Fruit fly (Drosophila melanogaster) S2 (cell line): ENCODE results near the gene CG5510.

Experiments
- CG8478 ChIP-seq: fragments of >200 bp; optimal IDR thresholded peaks from 2 replicates; lab custom pipeline; 2018
- CTCF ChIP-seq, 2 experiments: fragments of >200 bp; optimal IDR thresholded peaks; 2 replicates each; lab custom pipeline; 2018

CG5510 gene

DNA sequence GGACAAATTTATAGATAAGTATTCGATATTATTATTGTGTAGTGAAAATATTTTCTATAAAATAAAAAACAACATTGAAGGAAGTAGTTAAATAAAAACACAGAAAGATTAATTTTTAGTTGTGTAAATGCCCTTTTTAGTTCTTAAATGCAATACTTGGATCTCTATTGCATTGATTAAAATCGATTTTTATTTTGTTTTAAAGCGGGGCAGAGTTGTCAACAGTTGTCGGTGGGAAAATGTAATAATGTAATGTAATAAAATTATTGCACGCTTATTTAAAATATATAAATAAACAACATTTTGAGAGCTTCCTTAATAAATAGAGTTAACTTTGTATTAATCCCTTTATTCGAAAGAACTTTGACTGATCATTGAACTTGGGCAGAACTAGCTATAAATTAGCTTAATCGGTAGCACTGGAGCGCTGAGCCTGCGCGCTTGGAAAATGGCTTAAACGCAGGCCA is 5.8 kb downstream of the CG5510 start, which contains the start of gene Apc2:
TSS of gene Apc2 (plus strand) at position 411 of the 467 bp plus-strand sequence.
- TF ChIP-seq CTCF (optimal IDR thresholded peaks at IDR 0.05; lab: Kevin White, UChicago) (no peak), CG8478 (lab: Kevin White, UChicago) (no peak)

DNA sequence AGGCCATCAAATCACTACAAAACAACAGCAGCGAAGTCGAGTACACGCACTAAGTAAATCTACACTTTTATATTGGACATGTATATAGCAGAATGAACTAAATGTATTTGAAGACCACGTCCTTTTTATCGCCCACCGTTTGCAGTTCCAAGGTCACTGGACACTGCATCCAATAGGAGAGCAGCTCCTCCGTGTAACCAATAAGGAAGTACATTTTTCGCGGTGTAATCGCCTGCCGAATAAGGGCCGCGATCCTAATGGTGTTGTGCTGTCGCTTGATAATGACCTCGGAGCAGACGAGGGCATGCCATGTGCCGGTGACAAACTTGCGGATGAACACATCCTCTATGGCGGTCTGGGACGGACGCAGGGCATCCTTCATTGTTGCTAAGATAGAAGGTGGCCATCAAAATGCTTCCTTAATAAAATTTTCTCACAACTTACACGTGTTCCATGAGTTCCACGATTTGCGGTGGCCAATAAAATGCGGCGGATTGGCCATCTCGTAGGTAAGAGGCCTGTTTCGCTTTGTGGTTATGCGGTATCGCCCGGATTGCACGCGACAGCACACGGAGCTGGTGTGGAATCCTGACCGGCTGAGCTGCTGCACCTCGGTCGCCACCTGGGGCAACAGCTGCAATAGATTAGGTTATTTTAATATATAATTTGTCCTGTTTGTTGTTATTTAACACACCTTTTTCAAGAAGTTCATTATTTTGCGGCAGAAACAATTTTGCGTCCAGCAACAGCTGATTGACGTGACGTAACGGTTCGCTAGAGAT is 6.4 kb downstream of the CG5510 start, which contains the start of gene mRpS24:
TSS of gene mRpS24 (minus strand) at position 772 of the 782 bp plus-strand sequence.
- TF ChIP-seq CTCF (optimal IDR thresholded peaks at IDR 0.05; lab: Kevin White, UChicago) (no peak), CG8478 (lab: Kevin White, UChicago) (no peak)

DNA sequence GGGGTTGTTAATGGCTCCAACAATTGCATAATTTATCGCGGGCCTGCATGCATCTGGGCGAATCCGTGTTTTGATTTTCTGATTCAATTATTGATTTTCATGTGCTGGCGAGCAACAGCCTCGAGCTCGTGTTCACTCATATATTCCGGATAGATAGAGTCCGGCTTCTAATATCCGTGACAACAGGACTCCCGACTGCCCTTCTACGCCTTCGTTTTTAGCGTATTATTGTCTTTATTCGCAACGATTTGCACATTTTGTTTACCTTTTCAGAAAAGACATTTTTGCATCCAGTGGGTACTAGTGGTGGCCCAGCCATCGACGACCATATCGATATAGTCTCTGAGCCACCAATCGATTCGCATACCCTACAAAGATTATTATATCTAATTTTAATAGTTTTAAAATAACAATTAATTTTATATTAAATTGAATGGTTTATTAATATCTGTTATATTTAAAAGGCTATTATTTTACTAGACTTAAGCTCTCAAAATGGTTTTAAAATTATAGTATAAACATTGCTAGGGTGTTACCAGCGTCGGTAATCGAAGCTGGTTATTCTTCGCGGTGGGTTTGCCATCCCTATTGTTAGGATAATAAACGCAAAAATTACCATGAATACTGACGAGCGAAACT is 8.1 kb downstream of the CG5510 start, which contains the start of the genes Myo95E and TBC1d7:
TSS of gene Myo95E (minus strand) at position 326 of the 639 bp plus-strand sequence.
TSS of gene TBC1d7 (plus strand) at position 555 of the 639 bp plus-strand sequence.
- TF ChIP-seq CTCF (optimal IDR thresholded peaks at IDR 0.05; lab: Kevin White, UChicago) (no peak), CG8478 (lab: Kevin White, UChicago) (no peak)

DNA sequence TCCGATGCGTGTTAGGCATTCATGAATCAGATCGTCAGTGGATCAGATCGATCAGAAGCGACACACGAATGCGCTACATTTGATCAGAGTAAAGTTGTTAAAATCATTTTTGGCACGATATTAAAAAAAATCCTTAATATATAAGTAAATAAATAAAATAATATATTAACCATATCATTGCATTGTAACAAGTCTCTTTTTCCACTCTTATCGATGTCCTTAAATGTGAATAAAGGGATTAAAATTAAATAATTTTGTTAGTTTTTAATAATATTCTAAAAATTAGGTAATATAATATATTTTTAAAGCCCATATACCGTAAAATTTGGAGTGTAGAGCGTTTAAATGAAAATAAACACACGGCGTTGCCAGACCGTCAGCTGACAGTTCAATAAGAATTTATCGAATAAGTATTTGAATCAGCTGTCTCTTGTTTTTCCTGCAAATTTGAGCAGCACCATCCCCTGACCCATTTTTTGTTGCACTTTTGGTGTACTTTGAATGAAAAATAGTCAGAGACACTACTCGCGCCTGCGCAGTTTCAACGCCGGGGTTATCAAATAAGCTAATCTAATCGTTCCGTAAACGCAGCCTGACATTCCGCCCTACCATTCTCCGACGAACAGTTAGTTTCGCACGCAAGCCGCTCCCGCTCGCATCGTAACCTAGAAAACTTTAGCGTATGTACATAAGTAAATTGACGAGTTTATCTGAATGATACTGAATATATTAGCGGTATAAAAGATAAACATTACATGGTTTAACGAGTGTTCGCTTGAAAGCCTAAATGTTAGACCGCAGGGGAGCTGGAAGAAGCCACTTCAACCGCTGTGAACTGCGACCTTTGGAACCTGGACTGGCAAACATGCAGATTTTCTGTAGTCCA is 17.2 kb downstream of the CG5510 start, which contains the start of the genes p38a and CG6178:
TSS of gene p38a (minus strand) at position 398 of the 886 bp plus-strand sequence.
TSS of gene CG6178 (plus strand) at position 424 of the 886 bp plus-strand sequence.
- TF ChIP-seq CG8478 (lab: Kevin White, UChicago) (no peak), CTCF (optimal IDR thresholded peaks at IDR 0.05; lab: Kevin White, UChicago) (no peak)

- TF ChIP-seq CTCF (optimal IDR thresholded peaks at IDR 0.05; lab: Kevin White, UChicago) (no peak), CG8478 (lab: Kevin White, UChicago) (no peak)
Observed at dm6 chr3R:24150103-24150502, 19.3 kb downstream of the CG5510 start, which contains the start of gene p38c. Gene p38c, minus strand, starts transcription at chr3R:24150203.

- no peak for TF ChIP-seq CG8478 (lab: Kevin White, UChicago)
- TF ChIP-seq CTCF (optimal IDR thresholded peaks at IDR 0.05; lab: Kevin White, UChicago), result no peak
Observed at dm6 chr3R:24148838-24149237, 20.5 kb downstream of the CG5510 start, which contains the start of gene Slimp. Gene Slimp, minus strand, starts transcription at chr3R:24148967.

- no peak for TF ChIP-seq CTCF (optimal IDR thresholded peaks at IDR 0.05; lab: Kevin White, UChicago)
- TF ChIP-seq CG8478 (lab: Kevin White, UChicago), result no peak
Observed at dm6 chr3R:24144542-24144941, 24.8 kb downstream of the CG5510 start.

DNA sequence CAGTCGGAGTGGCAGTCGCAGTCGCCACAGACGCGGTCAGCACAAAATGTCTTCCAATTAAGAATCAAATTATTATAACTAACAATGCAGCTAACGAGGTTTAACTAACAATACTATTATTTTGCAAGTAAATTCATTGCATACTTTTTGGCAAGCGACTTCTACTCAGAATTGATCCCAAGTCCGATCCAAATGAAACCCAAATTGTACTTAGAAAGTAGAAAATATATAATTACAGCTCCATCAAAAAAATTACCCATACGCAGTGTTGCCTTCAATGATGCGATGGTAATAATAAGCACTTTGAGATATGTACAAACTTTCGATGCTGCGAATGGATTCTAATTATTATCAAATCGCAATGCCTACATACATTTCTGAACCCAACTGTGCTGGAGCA is 25.6 kb downstream of the CG5510 start:
- TF ChIP-seq CG8478 (lab: Kevin White, UChicago) (no peak), CTCF (optimal IDR thresholded peaks at IDR 0.05; lab: Kevin White, UChicago) (no peak)

- TF ChIP-seq CG8478 (lab: Kevin White, UChicago), result no peak
- TF ChIP-seq CTCF (optimal IDR thresholded peaks at IDR 0.05; lab: Kevin White, UChicago), result no peak
Observed at dm6 chr3R:24143372-24143771, 26.0 kb downstream of the CG5510 start.

dm6 chr3R:24142971-24143370 is 26.4 kb downstream of the CG5510 start:
- TF ChIP-seq CG8478 (lab: Kevin White, UChicago) (no peak), CTCF (optimal IDR thresholded peaks at IDR 0.05; lab: Kevin White, UChicago) (no peak)

DNA sequence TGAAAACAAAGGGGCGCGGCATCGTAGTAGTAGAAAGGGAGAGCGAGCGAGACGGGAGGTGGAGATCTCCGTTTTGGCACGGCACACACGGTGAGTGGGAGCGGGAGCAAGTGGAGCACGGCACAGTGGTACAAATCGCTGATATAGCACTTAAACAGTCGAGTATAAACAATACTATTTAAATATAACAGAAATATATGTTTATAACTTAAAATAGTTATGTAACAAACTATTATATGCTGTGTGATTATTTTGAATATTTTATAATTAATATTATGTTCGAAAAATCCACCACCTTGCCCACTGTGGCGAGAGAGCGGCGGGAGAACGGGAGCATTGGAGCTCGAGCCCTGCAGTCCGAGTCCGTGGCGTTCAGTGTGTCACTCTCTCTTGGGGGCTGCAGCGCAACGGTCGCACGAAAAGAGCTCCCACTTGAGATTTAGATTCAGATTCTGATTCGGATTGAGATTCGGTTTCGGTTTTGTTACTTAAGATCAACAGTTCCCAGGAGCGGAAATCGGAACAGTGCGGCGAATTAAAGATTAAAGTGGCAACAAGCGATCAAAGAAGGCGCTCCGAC is 28.3 kb downstream of the CG5510 start, which contains the start of gene Kal1:
TSS of gene Kal1 (plus strand) at position 383 of the 580 bp plus-strand sequence.
- TF ChIP-seq CTCF (optimal IDR thresholded peaks at IDR 0.05; lab: Kevin White, UChicago) (no peak), CG8478 (lab: Kevin White, UChicago) (no peak)

DNA sequence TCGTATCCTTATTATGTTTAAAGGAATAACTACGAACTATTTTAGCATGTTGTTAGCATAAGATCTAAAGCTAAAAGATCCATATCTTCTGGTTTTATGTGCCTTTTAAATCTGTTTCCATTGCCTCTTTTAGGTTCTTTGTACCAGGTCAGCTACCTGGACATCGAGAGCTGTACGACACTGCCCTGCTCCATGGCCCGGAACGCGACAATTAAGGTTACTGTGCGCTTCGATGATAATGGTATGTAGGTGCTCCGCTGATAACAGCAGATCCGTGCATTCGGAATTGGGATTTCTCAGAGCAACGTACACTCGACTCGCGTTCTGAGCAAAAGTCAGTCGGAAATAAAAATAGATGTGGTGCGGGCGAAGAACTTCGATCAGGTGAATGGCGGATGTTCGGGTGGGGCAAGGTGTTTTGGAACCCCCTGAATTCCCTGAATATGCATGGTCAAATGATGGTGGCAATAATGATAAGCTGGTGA is 29.7 kb downstream of the CG5510 start:
- TF ChIP-seq CG8478 (lab: Kevin White, UChicago), result no peak
- no peak for TF ChIP-seq CTCF (optimal IDR thresholded peaks at IDR 0.05; lab: Kevin White, UChicago)
